Worm (Caenorhabditis elegans): ENCODE results near the gene C27A2.12.

The C27A2.12 gene

ce11 chrII:5050776-5051175 lies 7.2 kb downstream of the C27A2.12 start:
- no peak for TF ChIP-seq tbp1 (GFP tag; optimal IDR thresholded peaks at IDR 0.05)
- no peak for TF ChIP-seq ekl-4 (GFP tag; IDR thresholded peaks at IDR 0.05)
- no peak for TF ChIP-seq sea-2 (GFP tag; IDR thresholded peaks at IDR 0.05)
- no peak for TF ChIP-seq lin-26 (GFP tag; IDR thresholded peaks at IDR 0.05)
- TF ChIP-seq F39B2.1 (GFP tag; IDR thresholded peaks at IDR 0.05): no peak
- no peak for TF ChIP-seq hmg-1.2 (GFP tag; IDR thresholded peaks at IDR 0.05)
- no peak for TF ChIP-seq aptf-2 (GFP tag; conservative IDR thresholded peaks at IDR 0.05)
- TF ChIP-seq K11D2.4 (GFP tag; IDR thresholded peaks at IDR 0.05): no peak
- TF ChIP-seq F57C9.4 (tag; optimal IDR thresholded peaks at IDR 0.05): no peak
- TF ChIP-seq lir-1 (GFP tag; conservative IDR thresholded peaks at IDR 0.05): no peak
- TF ChIP-seq C06A6.2 (GFP tag; conservative IDR thresholded peaks at IDR 0.05): no peak
- no peak for TF ChIP-seq nhr-90 (tag; optimal IDR thresholded peaks at IDR 0.05)
- no peak for TF ChIP-seq rcor-1 (GFP tag; IDR thresholded peaks at IDR 0.05)
- TF ChIP-seq F49E8.2 (tag; optimal IDR thresholded peaks at IDR 0.05; ENCODE audit: insufficient read depth): no peak
- TF ChIP-seq madf-6 (GFP tag; IDR thresholded peaks at IDR 0.05): no peak
- TF ChIP-seq aptf-3 (GFP tag; IDR thresholded peaks at IDR 0.05): no peak
- no peak for TF ChIP-seq hlh-12 (tag; optimal IDR thresholded peaks at IDR 0.05)
- TF ChIP-seq lag-1 (GFP tag; IDR thresholded peaks at IDR 0.05): no peak
- no peak for TF ChIP-seq bed-2 (GFP tag; IDR thresholded peaks at IDR 0.05)
- no peak for TF ChIP-seq mel-28 (tag; optimal IDR thresholded peaks at IDR 0.05; ENCODE audit: borderline replicate concordance)

ce11 chrII:5049865-5050342 lies 8.0 kb downstream of the C27A2.12 start, which contains the start of gene F33G12.6:
Gene F33G12.6, plus strand, starts transcription at chrII:5049915.
- no peak for TF ChIP-seq lsl-1 (GFP tag; optimal IDR thresholded peaks at IDR 0.05)
- no peak for TF ChIP-seq nhr-120 (GFP tag; IDR thresholded peaks at IDR 0.05)
- no peak for TF ChIP-seq D2030.7 (GFP tag; IDR thresholded peaks at IDR 0.05)
- no peak for TF ChIP-seq nhr-179 (tag; optimal IDR thresholded peaks at IDR 0.05)
- TF ChIP-seq snpc-1.3 (tag; optimal IDR thresholded peaks at IDR 0.05; ENCODE audit: insufficient read depth): no peak
- no peak for TF ChIP-seq nfya-2 (GFP tag; IDR thresholded peaks at IDR 0.05)
- no peak for TF ChIP-seq tlf-1 (GFP tag; optimal IDR thresholded peaks at IDR 0.05)
- no peak for TF ChIP-seq rec-8 (tag; optimal IDR thresholded peaks at IDR 0.05)
- TF ChIP-seq K12H6.12 (tag; optimal IDR thresholded peaks at IDR 0.05): no peak
- TF ChIP-seq Y79H2A.3 (GFP tag; conservative IDR thresholded peaks at IDR 0.05): no peak

- TF ChIP-seq unc-62 (GFP tag; optimal IDR thresholded peaks at IDR 0.05) (peak; percentile 37), lin-40 (tag; optimal IDR thresholded peaks at IDR 0.05) (peak; percentile 45), ceh-27 (GFP tag; optimal IDR thresholded peaks at IDR 0.05) (peak; percentile 47), F10E7.11 (tag; optimal IDR thresholded peaks at IDR 0.05) (no peak)
Measured at ce11 chrII:5049249-5049648, 8.7 kb downstream of the C27A2.12 start.

ce11 chrII:5048185-5048795 lies 9.6 kb downstream of the C27A2.12 start:
- TF ChIP-seq ceh-79 (tag; optimal IDR thresholded peaks at IDR 0.05) (no peak), chd-7 (tag; optimal IDR thresholded peaks at IDR 0.05) (no peak), snpc-3.4 (tag; optimal IDR thresholded peaks at IDR 0.05) (no peak), ceh-91 (GFP tag; IDR thresholded peaks at IDR 0.05) (no peak), tlf-1 (GFP tag; optimal IDR thresholded peaks at IDR 0.05) (no peak), lir-1 (GFP tag; conservative IDR thresholded peaks at IDR 0.05) (no peak), somi-1 (GFP tag; optimal IDR thresholded peaks at IDR 0.05) (no peak), egl-44 (GFP tag; IDR thresholded peaks at IDR 0.05) (no peak), nfya-2 (GFP tag; IDR thresholded peaks at IDR 0.05) (no peak), lag-1 (GFP tag; IDR thresholded peaks at IDR 0.05) (no peak)
